Fruit fly (Drosophila melanogaster) S2 (cell line): Measurements from ENCODE around the gene cm.

ENCODE experiments used
- CG8478 ChIP-seq: fragments of >200 bp; optimal IDR thresholded peaks from 2 replicates; lab custom pipeline; 2018
- CTCF ChIP-seq, 2 experiments: fragments of >200 bp; optimal IDR thresholded peaks; 2 replicates each; lab custom pipeline; 2018

- no peak for TF ChIP-seq CG8478
- TF ChIP-seq CTCF (optimal IDR thresholded peaks at IDR 0.05; lab: Kevin White, UChicago): no peak
These were observed 13.1 kb downstream of the cm start for dm6 chrX:6997653-6998491.
